Fruit fly (Drosophila melanogaster) whole organism: Measurements from ENCODE around the gene SecS.

Source experiments
- CG8478 ChIP-seq: fragments of >200 bp; optimal IDR thresholded peaks from 2 replicates; lab custom pipeline; 2018; ENCODE audit warnings: inconsistent platforms
- Dll ChIP-seq: fragments of >200 bp; optimal IDR thresholded peaks from 2 replicates; lab custom pipeline; 2017
- pan ChIP-seq: fragments of >200 bp; optimal IDR thresholded peaks from 2 replicates; lab custom pipeline; 2017

DNA sequence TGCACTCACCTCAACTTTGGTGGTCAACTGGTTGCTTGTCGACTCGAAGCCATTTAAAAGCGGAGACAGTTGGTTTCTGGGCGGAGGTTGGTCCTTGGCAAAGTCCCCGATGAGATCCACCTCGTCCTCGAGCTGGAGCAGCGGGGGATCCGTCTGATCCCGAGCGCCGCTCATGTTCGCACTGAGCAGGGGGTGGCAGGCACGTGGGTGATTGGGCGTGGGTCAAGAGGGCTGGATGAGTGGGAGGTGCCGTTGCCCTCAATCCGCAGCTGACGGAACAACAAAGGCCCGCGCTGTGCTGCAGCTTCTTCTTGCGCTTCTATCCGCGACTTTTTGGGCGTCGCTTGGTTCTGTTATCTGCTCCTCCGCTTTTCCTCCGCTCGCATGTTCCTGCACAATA lies 38.3 kb upstream of the SecS start:
- TF ChIP-seq pan (lab: Kevin White, UChicago): no peak
- no peak for TF ChIP-seq Dll (lab: Kevin White, UChicago)
- no peak for TF ChIP-seq CG8478 (lab: Kevin White, UChicago)
